Fruit fly (Drosophila melanogaster) S2 (cell line): ENCODE measurements around the gene CG33181.

Source experiments
- CG8478 ChIP-seq: fragments of >200 bp; optimal IDR thresholded peaks from 2 replicates; lab custom pipeline; 2018
- CTCF ChIP-seq, 2 experiments: fragments of >200 bp; optimal IDR thresholded peaks; 2 replicates each; lab custom pipeline; 2018

- TF ChIP-seq CG8478 (lab: Kevin White, UChicago) (no peak), CTCF (optimal IDR thresholded peaks at IDR 0.05; lab: Kevin White, UChicago) (no peak)
These were observed 32.3 kb downstream of the CG33181 start for dm6 chrX:8521492-8521891.
